Fruit fly (Drosophila melanogaster): ENCODE results near the gene CG32276.

DNA sequence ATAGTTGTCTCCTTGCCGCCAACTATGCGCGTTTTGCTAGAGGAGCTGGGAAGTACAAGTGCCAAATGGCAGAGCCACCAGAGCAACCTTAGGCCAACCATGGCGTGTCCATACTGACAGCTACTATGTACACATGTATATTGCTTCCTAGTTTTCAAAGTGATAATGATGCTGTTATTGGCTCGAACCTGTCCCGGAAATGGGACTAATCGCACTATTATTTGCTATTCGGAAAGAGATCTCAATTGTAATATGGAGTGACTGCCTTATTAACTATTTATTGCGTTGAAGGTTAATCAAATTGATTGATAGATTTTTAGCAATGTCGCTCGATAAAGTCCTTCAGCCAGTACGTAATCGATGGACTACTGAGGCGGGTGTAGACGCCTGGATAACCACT is 5.5 kb upstream of the CG32276 start, which contains the start of gene CG33159:
- TF ChIP-seq h (optimal IDR thresholded peaks at IDR 0.05), result no peak
- no peak for TF ChIP-seq psq (optimal IDR thresholded peaks at IDR 0.05)
- no peak for TF ChIP-seq Sin3A (optimal IDR thresholded peaks at IDR 0.05)
- no peak for TF ChIP-seq ttk (optimal IDR thresholded peaks at IDR 0.05)
- no peak for TF ChIP-seq insv (optimal IDR thresholded peaks at IDR 0.05)
